Fruit fly (Drosophila melanogaster): ENCODE data around the gene Mpv17.

- TF ChIP-seq croc (GFP tag; conservative IDR thresholded peaks at IDR 0.05) (no peak), CG6175 (GFP tag; IDR thresholded peaks at IDR 0.05) (no peak), ro (GFP tag; IDR thresholded peaks at IDR 0.05) (no peak), sc (optimal IDR thresholded peaks at IDR 0.05) (no peak), sc (GFP tag; optimal IDR thresholded peaks at IDR 0.05) (no peak), crp (GFP tag; optimal IDR thresholded peaks at IDR 0.05) (no peak), fd102C (GFP tag; optimal IDR thresholded peaks at IDR 0.05) (peak; percentile 8), schlank (tag; optimal IDR thresholded peaks at IDR 0.05) (no peak), tup (GFP tag; optimal IDR thresholded peaks at IDR 0.05) (peak; percentile 14)
Observed at dm6 chr4:1053653-1054163, 24.5 kb upstream of the Mpv17 start, which contains the start of gene CaMKII.
